Fruit fly (Drosophila melanogaster): Measurements from ENCODE around the gene CG18585.

Gene CG18585

DNA sequence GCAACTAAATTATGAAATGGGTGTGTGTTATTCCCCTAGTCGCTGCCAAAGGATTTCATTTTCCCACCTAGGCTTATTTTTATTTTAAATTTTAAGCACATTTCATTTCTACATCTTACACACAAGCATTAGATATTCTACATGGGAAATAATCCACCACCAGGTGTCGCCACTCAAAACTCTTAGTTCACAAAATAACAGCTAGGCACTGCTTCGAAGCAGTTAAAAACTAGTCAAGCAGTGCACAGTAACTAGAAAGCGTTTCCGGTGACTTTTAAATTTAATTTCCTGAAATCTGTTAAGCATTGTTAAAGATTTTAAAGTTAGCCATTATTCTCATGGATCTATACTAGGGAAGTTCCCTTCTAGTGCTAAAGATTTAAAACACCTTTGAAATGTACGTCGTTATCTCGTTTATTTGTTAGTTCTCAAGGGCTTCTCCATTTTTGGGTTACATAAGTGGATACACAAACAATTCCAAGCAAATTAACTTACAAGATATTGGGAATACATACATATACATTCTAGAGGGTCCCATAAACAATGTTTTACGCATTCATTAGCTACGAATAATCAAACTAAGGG, 49.2 kb downstream of the CG18585 start (continued):
- TF ChIP-seq Bteb2 (GFP tag; optimal IDR thresholded peaks at IDR 0.05) (no peak), ems (GFP tag; optimal IDR thresholded peaks at IDR 0.05) (no peak), dan (GFP tag; IDR thresholded peaks at IDR 0.05) (peak; percentile 8; the same call in 1 of the 2 replicates), TFAM (GFP tag; optimal IDR thresholded peaks at IDR 0.05) (no peak), otp (GFP tag; IDR thresholded peaks at IDR 0.05) (peak; percentile 88), CHES-1-like (GFP tag; optimal IDR thresholded peaks at IDR 0.05) (peak; percentile 87), gsb-n (tag; optimal IDR thresholded peaks at IDR 0.05) (no peak), CG18599 (GFP tag; optimal IDR thresholded peaks at IDR 0.05) (no peak), CG13123 (GFP tag; optimal IDR thresholded peaks at IDR 0.05) (peak; percentile 22), twi (tag; optimal IDR thresholded peaks at IDR 0.05) (no peak), Hmx (GFP tag; optimal IDR thresholded peaks at IDR 0.05) (peak; percentile 2), CG2199 (GFP tag; IDR thresholded peaks at IDR 0.05) (peak; percentile 94), CG15601 (tag; optimal IDR thresholded peaks at IDR 0.05) (no peak), trh (GFP tag; optimal IDR thresholded peaks at IDR 0.05) (no peak), ci (GFP tag; IDR thresholded peaks at IDR 0.05) (peak; percentile 97), hkb (optimal IDR thresholded peaks at IDR 0.05) (peak; percentile 35), hkb (GFP tag; IDR thresholded peaks at IDR 0.05) (peak; percentile 70), CoRest (tag; optimal IDR thresholded peaks at IDR 0.05) (peak; percentile 52), Ada2b (GFP tag; IDR thresholded peaks at IDR 0.05) (peak; percentile 52), CG2889 (GFP tag; IDR thresholded peaks at IDR 0.05) (peak; percentile 74; the same call in 2 of the 3 replicates), ssp (GFP tag; IDR thresholded peaks at IDR 0.05) (peak; percentile 67), CG2202 (tag; optimal IDR thresholded peaks at IDR 0.05) (peak; percentile 59), CG14014 (GFP tag; IDR thresholded peaks at IDR 0.05) (peak; percentile 78), CG17186 (GFP tag; optimal IDR thresholded peaks at IDR 0.05) (no peak), tio (GFP tag; optimal IDR thresholded peaks at IDR 0.05) (peak; percentile 88), Ptx1 (GFP tag; IDR thresholded peaks at IDR 0.05) (peak; percentile 85), Dek (tag; optimal IDR thresholded peaks at IDR 0.05) (peak; percentile 75), ash1 (GFP tag; optimal IDR thresholded peaks at IDR 0.05) (no peak), Vsx1 (GFP tag; optimal IDR thresholded peaks at IDR 0.05) (no peak), dysf (GFP tag; IDR thresholded peaks at IDR 0.05) (peak; percentile 85), grau (tag; optimal IDR thresholded peaks at IDR 0.05) (no peak), D19A (tag; optimal IDR thresholded peaks at IDR 0.05) (peak; percentile 29), onecut (GFP tag; IDR thresholded peaks at IDR 0.05) (peak; percentile 75), Kr (GFP tag; optimal IDR thresholded peaks at IDR 0.05) (no peak), tll (GFP tag; optimal IDR thresholded peaks at IDR 0.05) (no peak), mld (GFP tag; IDR thresholded peaks at IDR 0.05; ENCODE audit: partially characterized antibody) (no peak), CG2116 (GFP tag; optimal IDR thresholded peaks at IDR 0.05) (peak; percentile 38), lmd (GFP tag; IDR thresholded peaks at IDR 0.05) (peak; percentile 78), Dll (GFP tag; IDR thresholded peaks at IDR 0.05; ENCODE audit: partially characterized antibody) (no peak), tgo (GFP tag; IDR thresholded peaks at IDR 0.05) (peak; percentile 76), dmrt11E (tag; optimal IDR thresholded peaks at IDR 0.05) (peak; percentile 50), CG7357 (GFP tag; IDR thresholded peaks at IDR 0.05) (no peak), grn (GFP tag; optimal IDR thresholded peaks at IDR 0.05) (no peak), CG2875 (GFP tag; optimal IDR thresholded peaks at IDR 0.05) (peak; percentile 80), Sox102F (GFP tag; optimal IDR thresholded peaks at IDR 0.05) (no peak), CG16815 (GFP tag; optimal IDR thresholded peaks at IDR 0.05) (peak; percentile 54), sima (GFP tag; optimal IDR thresholded peaks at IDR 0.05) (no peak), CG11696 (GFP tag; IDR thresholded peaks at IDR 0.05) (0 out of 2 replicates have a peak, but pooled peaks have one; percentile 12), ato (GFP tag; IDR thresholded peaks at IDR 0.05; ENCODE audit: partially characterized antibody) (no peak), CG17829 (tag; optimal IDR thresholded peaks at IDR 0.05) (no peak), CG15696 (tag; optimal IDR thresholded peaks at IDR 0.05) (no peak)

Data from whole organism, embryonic.